Fruit fly (Drosophila melanogaster) whole organism, embryonic: ENCODE measurements around the gene CG33490.

ENCODE experiments used
- Blimp-1 ChIP-seq: fragments of 200-800 bp; sonication (Bioruptor generic); optimal IDR thresholded peaks from 3 replicates; lab custom pipeline; 2018; ENCODE audit warnings: missing biosample characterization, missing genetic modification characterization, mild to moderate bottlenecking, moderate library complexity, missing genetic modification reagents
- CG1024 ChIP-seq: fragments of 200-800 bp; sonication (Bioruptor generic); IDR thresholded peaks from 2 replicates; pipeline ENCODE4 v1.3.6; 2022; ENCODE audit warnings: missing biosample characterization, missing genetic modification characterization
- CG12299 ChIP-seq: fragments of 200-800 bp; sonication (Bioruptor generic); optimal IDR thresholded peaks from 2 replicates; lab custom pipeline; 2018; ENCODE audit warnings: missing biosample characterization, mild to moderate bottlenecking, missing genetic modification characterization
- CG1233 ChIP-seq: fragments of 200-800 bp; sonication (Bioruptor generic); optimal IDR thresholded peaks from 4 replicates; lab custom pipeline; 2018; ENCODE audit warnings: missing biosample characterization, mild to moderate bottlenecking, missing genetic modification characterization
- CG1602 ChIP-seq: fragments of 200-800 bp; sonication (Bioruptor generic); optimal IDR thresholded peaks from 3 replicates; lab custom pipeline; 2016; ENCODE audit warnings: missing biosample characterization, missing genetic modification characterization
- CG17328 ChIP-seq: fragments of 200-800 bp; sonication (Bioruptor generic); IDR thresholded peaks from 2 replicates; pipeline ENCODE4 v1.3.6; 2022; ENCODE audit warnings: missing biosample characterization, missing genetic modification characterization
- CG17385 ChIP-seq: fragments of 200-800 bp; sonication (Bioruptor generic); optimal IDR thresholded peaks from 3 replicates; lab custom pipeline; 2018; ENCODE audit warnings: missing biosample characterization, mild to moderate bottlenecking, missing genetic modification characterization
- CG17829 ChIP-seq: fragments of 200-800 bp; optimal IDR thresholded peaks from 2 replicates; lab custom pipeline; 2019; ENCODE audit warnings: missing biosample characterization, mild to moderate bottlenecking, missing genetic modification characterization, moderate library complexity
- CG17912 ChIP-seq: fragments of 200-800 bp; sonication (Bioruptor generic); optimal IDR thresholded peaks from 2 replicates; lab custom pipeline; 2018; ENCODE audit warnings: missing biosample characterization, mild to moderate bottlenecking, missing genetic modification characterization
- CG18764 ChIP-seq: fragments of 200-800 bp; sonication (Bioruptor generic); optimal IDR thresholded peaks from 3 replicates; lab custom pipeline; 2016; ENCODE audit warnings: missing biosample characterization, missing genetic modification characterization
- CG31365 ChIP-seq: fragments of 200-800 bp; sonication (Bioruptor generic); optimal IDR thresholded peaks from 2 replicates; lab custom pipeline; 2018; ENCODE audit warnings: missing biosample characterization, mild to moderate bottlenecking, missing genetic modification characterization
- CG42726 ChIP-seq: fragments of 200-800 bp; sonication (Bioruptor generic); IDR thresholded peaks from 2 replicates; pipeline ENCODE4 v1.3.6; 2022; ENCODE audit warnings: missing biosample characterization, missing genetic modification characterization; ENCODE audit not compliant: partially characterized antibody
- CG4424 ChIP-seq: fragments of 200-800 bp; sonication (Bioruptor generic); optimal IDR thresholded peaks from 3 replicates; lab custom pipeline; 2016; ENCODE audit warnings: missing biosample characterization, missing genetic modification characterization
- CG6813 ChIP-seq: fragments of 200-800 bp; sonication (Bioruptor generic); optimal IDR thresholded peaks from 2 replicates; lab custom pipeline; 2017; ENCODE audit warnings: missing biosample characterization, missing genetic modification characterization, mild to moderate bottlenecking, moderate library complexity, missing genetic modification reagents
- CG7745 ChIP-seq: fragments of 200-800 bp; sonication (Bioruptor generic); optimal IDR thresholded peaks from 2 replicates; lab custom pipeline; 2018; ENCODE audit warnings: missing biosample characterization, mild to moderate bottlenecking, missing genetic modification characterization, moderate library complexity
- CG8944 ChIP-seq: fragments of 200-800 bp; sonication (Bioruptor generic); optimal IDR thresholded peaks from 3 replicates; lab custom pipeline; 2016; ENCODE audit warnings: missing biosample characterization, missing genetic modification characterization
- CG9609 ChIP-seq: fragments of 200-800 bp; sonication (Bioruptor generic); optimal IDR thresholded peaks from 3 replicates; lab custom pipeline; 2016; ENCODE audit warnings: missing biosample characterization, missing genetic modification characterization
- CTCF ChIP-seq: fragments of 200-800 bp; sonication (Bioruptor generic); optimal IDR thresholded peaks from 2 replicates; lab custom pipeline; 2017; ENCODE audit warnings: missing biosample characterization, mild to moderate bottlenecking, missing genetic modification characterization, moderate library complexity
- Camta ChIP-seq: fragments of 200-800 bp; sonication (Bioruptor generic); optimal IDR thresholded peaks from 2 replicates; lab custom pipeline; 2016; ENCODE audit warnings: missing biosample characterization, missing genetic modification characterization
- Dip2 ChIP-seq: fragments of 200-800 bp; sonication (Bioruptor generic); IDR thresholded peaks from 2 replicates; pipeline ENCODE4 v1.3.6; 2022; ENCODE audit warnings: missing biosample characterization, missing genetic modification characterization
- Doc2 ChIP-seq: fragments of 200-800 bp; sonication (Bioruptor generic); IDR thresholded peaks from 2 replicates; pipeline ENCODE4 v1.3.6; 2022; ENCODE audit warnings: missing biosample characterization, missing genetic modification characterization
- Ets97D ChIP-seq: fragments of 200-800 bp; sonication (Bioruptor generic); optimal IDR thresholded peaks from 3 replicates; lab custom pipeline; 2016; ENCODE audit warnings: missing biosample characterization, missing genetic modification characterization
- H15 ChIP-seq: fragments of 200-800 bp; sonication (Bioruptor generic); IDR thresholded peaks from 3 replicates; pipeline ENCODE4 v1.3.6; 2022; ENCODE audit warnings: missing biosample characterization, missing genetic modification characterization
- HLH54F ChIP-seq: fragments of 200-800 bp; sonication (Bioruptor generic); optimal IDR thresholded peaks from 3 replicates; lab custom pipeline; 2016; ENCODE audit warnings: missing biosample characterization, missing genetic modification characterization
- Lhr ChIP-seq: fragments of 200-800 bp; sonication (Bioruptor generic); optimal IDR thresholded peaks from 3 replicates; lab custom pipeline; 2017; ENCODE audit warnings: mild to moderate bottlenecking, missing biosample characterization, missing genetic modification reagents, missing genetic modification characterization
- Myb ChIP-seq: fragments of 200-800 bp; sonication (Bioruptor generic); optimal IDR thresholded peaks from 2 replicates; lab custom pipeline; 2016; ENCODE audit warnings: missing biosample characterization, missing genetic modification characterization
- NK7.1 ChIP-seq: fragments of 200-800 bp; sonication (Bioruptor generic); optimal IDR thresholded peaks from 3 replicates; lab custom pipeline; 2016; ENCODE audit warnings: missing biosample characterization, missing genetic modification characterization
- Opbp ChIP-seq: fragments of 200-800 bp; sonication (Bioruptor generic); IDR thresholded peaks from 3 replicates; pipeline ENCODE4 v1.3.6; 2022; ENCODE audit warnings: missing biosample characterization, missing genetic modification characterization; ENCODE audit not compliant: partially characterized antibody
- Pdp1 ChIP-seq, 2 experiments: fragments of 200-800 bp; sonication (Bioruptor generic); optimal IDR thresholded peaks; 3 replicates each; lab custom pipeline; 2016; ENCODE audit warnings: missing biosample characterization in 2 of 2, missing genetic modification characterization in 2 of 2, mild to moderate bottlenecking in 1 of 2, moderate library complexity in 1 of 2
- Rx ChIP-seq: fragments of 200-800 bp; sonication (Bioruptor generic); IDR thresholded peaks from 2 replicates; pipeline ENCODE4 v1.3.6; 2022; ENCODE audit warnings: missing biosample characterization, missing genetic modification characterization
- Spps ChIP-seq: fragments of 200-800 bp; sonication (Bioruptor generic); optimal IDR thresholded peaks from 2 replicates; lab custom pipeline; 2018; ENCODE audit warnings: missing biosample characterization, mild to moderate bottlenecking, missing genetic modification characterization
- Stat92E ChIP-seq, 3 experiments: fragments of >200 bp in 2 of 3; fragments of 200-800 bp in 1 of 3; sonication (Bioruptor generic) in 1 of 3; optimal IDR thresholded peaks; 2 replicates each; lab custom pipeline; 2017 to 2019; ENCODE audit warnings: missing biosample characterization in 3 of 3, missing genetic modification characterization in 3 of 3, mild to moderate bottlenecking in 1 of 3, moderate library complexity in 1 of 3
- ac ChIP-seq: fragments of 200-800 bp; sonication (Bioruptor generic); optimal IDR thresholded peaks from 3 replicates; lab custom pipeline; 2017; ENCODE audit warnings: missing biosample characterization, mild to moderate bottlenecking, missing genetic modification characterization
- ato ChIP-seq: fragments of 200-800 bp; sonication (Bioruptor generic); IDR thresholded peaks from 2 replicates; pipeline ENCODE4 v1.3.6; 2022; ENCODE audit warnings: missing biosample characterization, missing genetic modification characterization; ENCODE audit not compliant: partially characterized antibody
- bowl ChIP-seq: fragments of 200-800 bp; sonication (Bioruptor generic); IDR thresholded peaks from 2 replicates; pipeline ENCODE4 v1.3.6; 2022; ENCODE audit warnings: missing biosample characterization, missing genetic modification characterization
- dpn ChIP-seq, 2 experiments: fragments of 200-800 bp; sonication (Bioruptor generic); optimal IDR thresholded peaks; 3 replicates each; lab custom pipeline; 2016; ENCODE audit warnings: missing biosample characterization in 2 of 2, missing genetic modification characterization in 2 of 2
- eve ChIP-seq, 2 experiments: fragments of >200 bp; optimal IDR thresholded peaks; 2 replicates each; lab custom pipeline; 2017; ENCODE audit warnings: missing biosample characterization in 2 of 2, missing genetic modification characterization in 2 of 2
- fd3F ChIP-seq: fragments of 200-800 bp; sonication (Bioruptor generic); optimal IDR thresholded peaks from 2 replicates; lab custom pipeline; 2018; ENCODE audit warnings: missing biosample characterization, mild to moderate bottlenecking, missing genetic modification characterization, moderate library complexity
- gfzf ChIP-seq: fragments of 200-800 bp; sonication (Bioruptor generic); optimal IDR thresholded peaks from 2 replicates; lab custom pipeline; 2016; ENCODE audit warnings: missing biosample characterization, mild to moderate bottlenecking, missing genetic modification characterization, moderate library complexity
- gro ChIP-seq: fragments of 200-800 bp; sonication (Bioruptor generic); optimal IDR thresholded peaks from 2 replicates; lab custom pipeline; 2016; ENCODE audit warnings: missing biosample characterization, missing genetic modification characterization
- hkb ChIP-seq, 2 experiments: fragments of 200-800 bp in 1 of 2; fragments of >200 bp in 1 of 2; sonication (Bioruptor generic) in 1 of 2; IDR thresholded peaks in 1 of 2; optimal IDR thresholded peaks in 1 of 2; 2 replicates each; pipeline versions ENCODE4 v1.3.6 to Lab custom; 2017 to 2022; ENCODE audit warnings: missing biosample characterization in 1 of 2, missing genetic modification characterization in 1 of 2
- klu ChIP-seq: fragments of 200-800 bp; sonication (Bioruptor generic); IDR thresholded peaks from 2 replicates; pipeline ENCODE4 v1.3.6; 2022; ENCODE audit warnings: missing biosample characterization, missing genetic modification characterization
- lbe ChIP-seq: fragments of 200-800 bp; sonication (Bioruptor generic); optimal IDR thresholded peaks from 2 replicates; lab custom pipeline; 2016; ENCODE audit warnings: missing biosample characterization, mild to moderate bottlenecking, missing genetic modification characterization
- sisA ChIP-seq: fragments of 200-800 bp; sonication (Bioruptor generic); IDR thresholded peaks from 2 replicates; pipeline ENCODE4 v1.3.6; 2022; ENCODE audit warnings: missing biosample characterization, missing genetic modification characterization
- sob ChIP-seq: fragments of 200-800 bp; sonication (Bioruptor generic); IDR thresholded peaks from 2 replicates; pipeline ENCODE4 v1.3.6; 2022; ENCODE audit warnings: missing biosample characterization, missing genetic modification characterization
- tap ChIP-seq: fragments of 200-800 bp; optimal IDR thresholded peaks from 3 replicates; lab custom pipeline; 2019; ENCODE audit warnings: missing biosample characterization, mild to moderate bottlenecking, missing genetic modification characterization, moderate library complexity
- usp ChIP-seq: fragments of >200 bp; optimal IDR thresholded peaks from 2 replicates; lab custom pipeline; 2017; ENCODE audit warnings: missing biosample characterization, missing genetic modification characterization
- zen2 ChIP-seq: fragments of 200-800 bp; sonication (Bioruptor generic); IDR thresholded peaks from 3 replicates; pipeline ENCODE4 v1.3.6; 2022; ENCODE audit warnings: missing biosample characterization, missing genetic modification characterization; ENCODE audit not compliant: partially characterized antibody

The CG33490 gene

DNA sequence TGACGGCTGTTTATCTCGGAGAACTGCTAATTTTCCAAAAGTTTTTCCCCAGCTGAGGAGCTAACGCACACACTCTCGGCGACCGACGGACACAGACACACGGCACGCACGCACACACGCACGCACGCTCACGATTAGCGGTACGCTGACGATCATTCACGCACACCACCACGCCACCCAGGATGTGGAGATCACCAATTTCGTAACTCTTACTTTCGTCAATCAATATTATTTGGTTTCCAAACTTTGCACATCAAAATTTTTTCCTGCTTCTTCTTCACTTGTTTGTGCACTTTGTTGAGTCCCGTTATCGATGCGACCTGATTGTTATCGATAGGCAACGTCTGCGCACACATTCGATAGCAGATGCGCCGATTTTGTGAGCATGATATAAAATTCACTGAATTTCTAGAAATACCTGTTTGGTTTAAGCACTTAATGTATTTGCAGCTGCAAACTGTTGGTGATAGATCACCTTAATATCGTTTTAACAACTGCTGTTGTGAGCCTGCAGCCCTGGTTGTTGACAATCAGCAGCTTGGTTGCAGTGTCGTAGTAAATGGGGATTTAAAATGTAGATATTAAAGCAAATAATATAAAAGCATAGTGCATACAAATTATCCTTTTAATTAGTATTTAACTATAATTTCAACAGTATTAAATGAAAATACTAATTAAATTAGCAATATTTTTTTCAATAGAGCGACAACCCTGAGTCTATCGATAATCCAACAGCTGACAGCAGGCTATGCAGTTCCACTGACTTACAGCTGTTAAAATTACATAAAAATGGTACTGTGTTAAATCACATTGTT is 12.3 kb downstream of the CG33490 start, which contains the start of the genes CG7394 and Mob2 (continued):
- TF ChIP-seq Lhr (GFP tag; lab: Kevin White, UChicago) = peak; percentile 72
- peak; percentile 15 for TF ChIP-seq ac
- peak; percentile 81 for TF ChIP-seq Camta (GFP tag; lab: Kevin White, UChicago)
- peak; percentile 89 for TF ChIP-seq CG1602 (GFP tag; lab: Kevin White, UChicago)
- TF ChIP-seq CG17912 (GFP tag; lab: Kevin White, UChicago) = peak; percentile 52
- peak; percentile 81 for TF ChIP-seq Opbp (GFP tag; lab: Robert Waterston, UW)
- TF ChIP-seq Dip2 = peak; percentile 12; the same call in 1 of the 2 replicates
- no peak for TF ChIP-seq usp
- TF ChIP-seq H15 = peak; percentile 88
- peak; percentile 59 for TF ChIP-seq Myb
- TF ChIP-seq gfzf (GFP tag; lab: Kevin White, UChicago) = peak; percentile 42
- TF ChIP-seq CG1233 = peak; percentile 80
- no peak; the same call in 2 of the 3 replicates for TF ChIP-seq zen2 (GFP tag; lab: Robert Waterston, UW)
- no peak; the same call in 1 of the 2 replicates for TF ChIP-seq CG42726 (GFP tag; lab: Robert Waterston, UW)
- TF ChIP-seq bowl = peak; percentile 80
- peak; percentile 30 to 95 for TF ChIP-seq eve (GFP tag; optimal IDR thresholded peaks at IDR 0.05; lab: Kevin White, UChicago)
- TF ChIP-seq CG7745 (tag; lab: Kevin White, UChicago) = no peak
- TF ChIP-seq sob (GFP tag; lab: Robert Waterston, UW) = peak; percentile 93
- peak; percentile 86 for TF ChIP-seq Ets97D
- TF ChIP-seq CG31365 (tag; lab: Kevin White, UChicago) = peak; percentile 57
- TF ChIP-seq Rx (GFP tag; lab: Robert Waterston, UW) = peak; percentile 78
- peak; percentile 90 for TF ChIP-seq fd3F (GFP tag; lab: Kevin White, UChicago)
- TF ChIP-seq ato = peak; percentile 62
- peak; percentile 84 for TF ChIP-seq CG12299 (tag; lab: Kevin White, UChicago)
- peak; percentile 90 for TF ChIP-seq sisA (GFP tag; lab: Robert Waterston, UW)
- peak; percentile 81 for TF ChIP-seq HLH54F (GFP tag; lab: Kevin White, UChicago)
- peak; percentile 80 for TF ChIP-seq gro
- peak in 2 of 3 experiments; percentile 14 to 83 for TF ChIP-seq Stat92E (GFP tag; optimal IDR thresholded peaks at IDR 0.05; lab: Kevin White, UChicago)
- peak; percentile 39 for TF ChIP-seq NK7.1 (GFP tag; lab: Kevin White, UChicago)
- TF ChIP-seq Spps = peak; percentile 37
- TF ChIP-seq CG9609 (GFP tag; lab: Kevin White, UChicago) = peak; percentile 75
- peak; percentile 64 for TF ChIP-seq CG8944 (GFP tag; lab: Kevin White, UChicago)
- TF ChIP-seq klu (GFP tag; lab: Robert Waterston, UW) = peak; percentile 80
- peak; percentile 92 for TF ChIP-seq CG17328 (GFP tag; lab: Robert Waterston, UW)
- TF ChIP-seq hkb (optimal IDR thresholded peaks at IDR 0.05; lab: Kevin White, UChicago) = no peak
- TF ChIP-seq hkb (GFP tag; IDR thresholded peaks at IDR 0.05; lab: Robert Waterston, UW) = peak; percentile 91
- no peak for TF ChIP-seq Doc2 (GFP tag; lab: Robert Waterston, UW)
- peak; percentile 72 for TF ChIP-seq CG6813 (GFP tag; lab: Kevin White, UChicago)
- peak; percentile 88 for TF ChIP-seq lbe (GFP tag; lab: Kevin White, UChicago)
- peak; percentile 91 for TF ChIP-seq tap (tag; lab: Kevin White, UChicago)
- peak; percentile 88 for TF ChIP-seq CG18764 (GFP tag; lab: Kevin White, UChicago)
- TF ChIP-seq dpn (GFP tag; optimal IDR thresholded peaks at IDR 0.05; lab: Kevin White, UChicago) = peak; percentile 84 to 93
- peak; percentile 82 for TF ChIP-seq CG1024
- TF ChIP-seq Pdp1 (GFP tag; optimal IDR thresholded peaks at IDR 0.05; lab: Kevin White, UChicago) = peak; percentile 61 to 91
- peak; percentile 88 for TF ChIP-seq CG4424 (GFP tag; lab: Kevin White, UChicago)
- TF ChIP-seq CTCF (GFP tag; lab: Kevin White, UChicago) = peak; percentile 4
- peak; percentile 88 for TF ChIP-seq CG17829
- peak; percentile 95 for TF ChIP-seq CG17385 (GFP tag; lab: Kevin White, UChicago)
- TF ChIP-seq Blimp-1 (GFP tag; lab: Kevin White, UChicago) = peak; percentile 88
